Worm (Caenorhabditis elegans) whole organism, L4 larva: Measurements from ENCODE around the gene srab-8.

ENCODE experiments used
- D1046.2 ChIP-seq: fragments of 200-800 bp; sonication (Bioruptor generic); IDR thresholded peaks from 2 replicates; pipeline ENCODE4 v1.3.6; 2022; ENCODE audit warnings: missing genetic modification characterization, missing compliant biosample characterization
- F26F4.8 ChIP-seq: fragments of 200-800 bp; sonication (Bioruptor generic); conservative IDR thresholded peaks from 2 replicates; pipeline ENCODE4 v1.3.6; 2022; ENCODE audit warnings: missing genetic modification characterization, missing compliant biosample characterization
- F44E2.7 ChIP-seq: fragments of 200-800 bp; sonication (Bioruptor generic); IDR thresholded peaks from 2 replicates; pipeline ENCODE4 v2.1.2; 2022; ENCODE audit warnings: missing genetic modification characterization, missing compliant biosample characterization
- F49E8.2 ChIP-seq: sonication (generic microtip); optimal IDR thresholded peaks from 2 replicates; lab custom pipeline; 2016; ENCODE audit warnings: missing compliant biosample characterization, mild to moderate bottlenecking, missing genetic modification characterization, borderline replicate concordance
- T20F7.1 ChIP-seq: fragments of 200-800 bp; sonication (Bioruptor generic); optimal IDR thresholded peaks from 2 replicates; lab custom pipeline; 2018; ENCODE audit warnings: mild to moderate bottlenecking, missing genetic modification characterization, missing compliant biosample characterization
- Y105C5A.15 ChIP-seq: fragments of 200-800 bp; sonication (Bioruptor generic); IDR thresholded peaks from 2 replicates; pipeline ENCODE4 v1.3.6; 2022; ENCODE audit warnings: missing genetic modification characterization, missing compliant biosample characterization
- Y48G9A.11 ChIP-seq: fragments of 200-800 bp; sonication (Bioruptor generic); IDR thresholded peaks from 2 replicates; pipeline ENCODE4 v1.3.6; 2022; ENCODE audit warnings: missing genetic modification reagents, missing genetic modification characterization, missing compliant biosample characterization
- Y75B8A.6 ChIP-seq: fragments of 200-800 bp; sonication (Bioruptor generic); IDR thresholded peaks from 2 replicates; pipeline ENCODE4 v1.3.6; 2022; ENCODE audit warnings: missing genetic modification reagents, missing genetic modification characterization, missing compliant biosample characterization
- ZK337.2 ChIP-seq: fragments of 200-800 bp; sonication (Bioruptor generic); IDR thresholded peaks from 2 replicates; pipeline ENCODE4 v1.3.6; 2022; ENCODE audit warnings: missing genetic modification reagents, missing genetic modification characterization, missing compliant biosample characterization
- aha-1 ChIP-seq: fragments of 150-350 bp; peaks from one replicate; lab custom pipeline; 2014; ENCODE audit warnings: missing biosample characterization, missing genetic modification characterization
- attf-4 ChIP-seq: sonication (generic microtip); optimal IDR thresholded peaks from 3 replicates; lab custom pipeline; 2017; ENCODE audit warnings: missing biosample characterization, missing genetic modification characterization
- ctbp-1 ChIP-seq: fragments of 200-800 bp; sonication (Bioruptor generic); IDR thresholded peaks from 2 replicates; pipeline ENCODE4 v1.3.6; 2022; ENCODE audit warnings: missing genetic modification reagents, missing genetic modification characterization, missing compliant biosample characterization
- daf-19 ChIP-seq: fragments of 200-800 bp; sonication (Bioruptor generic); conservative IDR thresholded peaks from 2 replicates; pipeline ENCODE4 v1.3.6; 2022; ENCODE audit warnings: missing genetic modification characterization, missing compliant biosample characterization
- dmd-8 ChIP-seq: fragments of 200-800 bp; sonication (Bioruptor generic); IDR thresholded peaks from 2 replicates; pipeline ENCODE4 v1.3.6; 2022; ENCODE audit warnings: missing genetic modification characterization, missing compliant biosample characterization
- dpl-1 ChIP-seq: fragments of 150-350 bp; optimal IDR thresholded peaks from 2 replicates; lab custom pipeline; 2014; ENCODE audit warnings: missing biosample characterization, missing genetic modification reagents, missing genetic modification characterization
- duxl-1 ChIP-seq: sonication (generic microtip); optimal IDR thresholded peaks from 2 replicates; lab custom pipeline; 2016; ENCODE audit warnings: mild to moderate bottlenecking, missing genetic modification characterization, moderate library complexity, missing compliant biosample characterization; ENCODE audit not compliant: poor library complexity
- dve-1 ChIP-seq: sonication (generic microtip); optimal IDR thresholded peaks from 2 replicates; lab custom pipeline; 2017; ENCODE audit warnings: antibody characterized with exemption, mild to moderate bottlenecking, missing genetic modification characterization, missing compliant biosample characterization; ENCODE audit not compliant: insufficient read depth
- egl-43 ChIP-seq: fragments of 200-800 bp; sonication (Bioruptor generic); IDR thresholded peaks from 2 replicates; pipeline ENCODE4 v1.3.6; 2022; ENCODE audit warnings: missing genetic modification reagents, missing genetic modification characterization, missing compliant biosample characterization
- fkh-10 ChIP-seq: fragments of 150-350 bp; optimal IDR thresholded peaks from 2 replicates; lab custom pipeline; 2014; ENCODE audit warnings: missing biosample characterization, missing genetic modification reagents, missing genetic modification characterization
- fos-1 ChIP-seq: fragments of 150-350 bp; optimal IDR thresholded peaks from 2 replicates; lab custom pipeline; 2014; ENCODE audit warnings: missing biosample characterization, missing genetic modification characterization
- hif-1 ChIP-seq, 2 experiments: sonication (generic microtip); optimal IDR thresholded peaks; 2 replicates each; lab custom pipeline; 2016 to 2017; ENCODE audit warnings: missing compliant biosample characterization in 2 of 2, missing genetic modification characterization in 2 of 2, missing genetic modification reagents in 2 of 2, missing genotype in 2 of 2, mild to moderate bottlenecking in 1 of 2
- hlh-11 ChIP-seq: fragments of 200-800 bp; sonication (Bioruptor generic); optimal IDR thresholded peaks from 2 replicates; lab custom pipeline; 2018; ENCODE audit warnings: mild to moderate bottlenecking, missing genetic modification characterization, missing compliant biosample characterization
- jun-1 ChIP-seq: fragments of 150-350 bp; optimal IDR thresholded peaks from 2 replicates; lab custom pipeline; 2014; ENCODE audit warnings: missing biosample characterization, missing genetic modification reagents, missing genetic modification characterization
- lin-13 ChIP-seq: fragments of 150-350 bp; optimal IDR thresholded peaks from 2 replicates; lab custom pipeline; 2014; ENCODE audit warnings: missing biosample characterization, missing genetic modification reagents, missing genetic modification characterization
- lin-39 ChIP-seq: fragments of 150-350 bp; optimal IDR thresholded peaks from 2 replicates; lab custom pipeline; 2014; ENCODE audit warnings: missing biosample characterization, missing genetic modification reagents, missing genetic modification characterization
- lir-3 ChIP-seq: sonication (generic microtip); optimal IDR thresholded peaks from 2 replicates; lab custom pipeline; 2016; ENCODE audit warnings: mild to moderate bottlenecking, missing genetic modification characterization, missing compliant biosample characterization
- mdt-29 ChIP-seq: fragments of 200-800 bp; sonication (Bioruptor generic); IDR thresholded peaks from 2 replicates; pipeline ENCODE4 v1.3.6; 2022; ENCODE audit warnings: missing genetic modification reagents, missing genetic modification characterization, missing compliant biosample characterization
- mxl-2 ChIP-seq: fragments of 200-800 bp; sonication (Bioruptor generic); conservative IDR thresholded peaks from 2 replicates; pipeline ENCODE4 v1.3.6; 2022; ENCODE audit warnings: missing genetic modification reagents, missing genetic modification characterization, missing compliant biosample characterization
- nhr-42 ChIP-seq: fragments of 200-800 bp; sonication (Bioruptor generic); IDR thresholded peaks from 2 replicates; pipeline ENCODE4 v1.3.6; 2022; ENCODE audit warnings: missing genetic modification characterization, missing compliant biosample characterization
- nhr-48 ChIP-seq: sonication (generic microtip); optimal IDR thresholded peaks from 2 replicates; lab custom pipeline; 2016; ENCODE audit warnings: mild to moderate bottlenecking, missing genetic modification characterization, missing compliant biosample characterization
- nhr-76 ChIP-seq: fragments of 150-350 bp; optimal IDR thresholded peaks from 2 replicates; lab custom pipeline; 2014; ENCODE audit warnings: missing biosample characterization, missing genetic modification characterization
- rbr-2 ChIP-seq: sonication (generic microtip); optimal IDR thresholded peaks from 2 replicates; lab custom pipeline; 2016; ENCODE audit warnings: missing genotype, missing genetic modification characterization, missing compliant biosample characterization
- set-16 ChIP-seq: fragments of 200-800 bp; sonication (Bioruptor generic); IDR thresholded peaks from 2 replicates; pipeline ENCODE4 v1.3.6; 2022; ENCODE audit warnings: missing genetic modification reagents, missing genetic modification characterization, missing compliant biosample characterization
- skn-1 ChIP-seq: fragments of 150-350 bp; optimal IDR thresholded peaks from 2 replicates; lab custom pipeline; 2014; ENCODE audit warnings: missing biosample characterization, missing genetic modification characterization
- snpc-1.2 ChIP-seq: fragments of 200-800 bp; sonication (Bioruptor generic); IDR thresholded peaks from 2 replicates; pipeline ENCODE4 v1.3.6; 2022; ENCODE audit warnings: missing genetic modification reagents, missing genetic modification characterization, missing compliant biosample characterization
- spr-1 ChIP-seq: sonication (generic microtip); optimal IDR thresholded peaks from 2 replicates; lab custom pipeline; 2016; ENCODE audit warnings: mild to moderate bottlenecking, missing genetic modification characterization, missing compliant biosample characterization
- spr-3 ChIP-seq: fragments of 200-800 bp; sonication (Bioruptor generic); optimal IDR thresholded peaks from 2 replicates; lab custom pipeline; 2018; ENCODE audit warnings: mild to moderate bottlenecking, missing genetic modification characterization, missing compliant biosample characterization
- tra-1 ChIP-seq: fragments of 200-800 bp; sonication (Bioruptor generic); IDR thresholded peaks from 2 replicates; pipeline ENCODE4 v1.3.6; 2022; ENCODE audit warnings: missing genetic modification reagents, missing genetic modification characterization, missing compliant biosample characterization
- unc-62 ChIP-seq, 3 experiments: fragments of 150-350 bp in 1 of 3; sonication (generic microtip); optimal IDR thresholded peaks in 2 of 3; peaks in 1 of 3; 1 replicate in 1 of 3; 2 replicates in 2 of 3; lab custom pipeline; 2014 to 2017; ENCODE audit warnings: missing biosample characterization in 3 of 3, missing genetic modification characterization in 3 of 3, missing genetic modification reagents in 3 of 3, missing genotype in 1 of 3
- zfp-3 ChIP-seq: fragments of 200-800 bp; sonication (Bioruptor generic); conservative IDR thresholded peaks from 2 replicates; pipeline ENCODE4 v1.3.6; 2022; ENCODE audit warnings: missing genetic modification reagents, missing genetic modification characterization, missing compliant biosample characterization
- zip-2 ChIP-seq: fragments of 150-350 bp; optimal IDR thresholded peaks from 2 replicates; lab custom pipeline; 2014; ENCODE audit warnings: missing biosample characterization, missing genetic modification characterization

srab-8 gene

DNA sequence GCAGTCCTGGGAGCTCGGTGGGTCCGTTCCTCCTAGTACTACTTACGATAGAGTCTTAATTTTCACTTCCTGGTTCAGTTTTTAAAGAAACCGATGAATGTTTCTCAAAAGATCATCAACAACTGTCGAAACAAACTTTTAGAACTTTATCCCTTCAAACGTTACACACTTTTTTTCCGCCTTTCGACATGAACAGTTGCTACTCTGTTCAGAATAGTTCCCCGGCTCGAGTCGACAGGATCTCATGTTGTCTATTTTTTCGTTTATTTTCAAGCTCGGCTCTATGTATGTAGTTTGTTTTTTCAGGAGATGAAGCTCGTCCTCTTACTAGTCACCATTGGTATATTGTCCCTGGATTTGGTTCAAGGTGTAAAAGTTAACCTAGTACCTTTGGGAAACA is 19.5 kb upstream of the srab-8 start, which contains the start of gene exh-1:
Gene exh-1 (plus strand): TSS at position 301 of the 400 bp plus-strand sequence.
- TF ChIP-seq mxl-2 (GFP tag; lab: Robert Waterston, UW) = no peak
- TF ChIP-seq unc-62 (GFP tag; optimal IDR thresholded peaks at IDR 0.05 in 1 of 2; lab: Kevin White, UChicago) = peak in 1 of 2 experiments; percentile 78
- TF ChIP-seq unc-62 (tag; optimal IDR thresholded peaks at IDR 0.05; lab: Kevin White, UChicago) = no peak

ce11 chrV:3158379-3158778 is 17.9 kb upstream of the srab-8 start:
- peak; percentile 6 for TF ChIP-seq aha-1 (tag; lab: Kevin White, UChicago)
- TF ChIP-seq nhr-76 (tag; lab: Kevin White, UChicago) = no peak
- peak in 1 of 2 experiments; percentile 94 for TF ChIP-seq unc-62 (GFP tag; optimal IDR thresholded peaks at IDR 0.05 in 1 of 2; lab: Kevin White, UChicago)
- TF ChIP-seq unc-62 (tag; optimal IDR thresholded peaks at IDR 0.05; lab: Kevin White, UChicago) = no peak

ce11 chrV:3159252-3159651 is 17.0 kb upstream of the srab-8 start, which contains the start of gene C36C5.12:
Gene C36C5.12 (minus strand): TSS chrV:3159352.
- TF ChIP-seq snpc-1.2 (GFP tag; lab: Robert Waterston, UW) = no peak
- no peak for TF ChIP-seq zfp-3
- no peak for TF ChIP-seq D1046.2 (GFP tag; lab: Robert Waterston, UW)
- no peak for TF ChIP-seq F44E2.7
- no peak for TF ChIP-seq daf-19 (GFP tag; lab: Robert Waterston, UW)
- no peak for TF ChIP-seq dmd-8
- TF ChIP-seq jun-1 (tag; lab: Kevin White, UChicago) = no peak
- no peak for TF ChIP-seq attf-4 (tag; lab: Kevin White, UChicago)
- no peak for TF ChIP-seq hlh-11
- no peak for TF ChIP-seq dve-1 (tag; lab: Kevin White, UChicago)
- no peak for TF ChIP-seq lin-13 (GFP tag; lab: Kevin White, UChicago)
- no peak for TF ChIP-seq fos-1 (tag; lab: Kevin White, UChicago)
- no peak for TF ChIP-seq T20F7.1 (GFP tag; lab: Kevin White, UChicago)
- TF ChIP-seq spr-3 (GFP tag; lab: Kevin White, UChicago) = no peak
- TF ChIP-seq mxl-2 (GFP tag; lab: Robert Waterston, UW) = no peak

DNA sequence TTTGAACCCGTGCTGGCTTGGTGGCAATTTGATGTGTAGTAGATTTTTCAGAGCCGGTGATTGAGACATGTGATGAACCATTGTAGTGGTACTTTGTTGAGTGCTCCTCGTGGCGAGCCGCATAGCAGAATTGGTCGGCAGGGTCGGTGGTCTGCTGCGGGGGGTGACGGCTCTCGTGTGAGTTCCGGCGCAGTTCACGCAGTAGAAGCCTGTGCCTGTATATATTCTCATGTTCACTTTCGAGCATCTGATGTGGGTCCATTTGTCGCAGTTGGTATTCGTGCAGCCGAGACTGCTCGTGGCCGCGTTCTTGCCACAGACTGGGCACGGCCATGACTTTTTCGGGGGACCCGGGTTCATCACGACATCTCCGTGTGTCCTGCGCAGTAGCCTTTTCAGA is 14.0 kb upstream of the srab-8 start:
- TF ChIP-seq F44E2.7 (no peak), dpl-1 (GFP tag; lab: Kevin White, UChicago) (no peak), set-16 (GFP tag; lab: Robert Waterston, UW) (peak; percentile 62), nhr-48 (tag; lab: Kevin White, UChicago) (no peak), dve-1 (tag; lab: Kevin White, UChicago) (no peak), Y48G9A.11 (no peak), spr-3 (GFP tag; lab: Kevin White, UChicago) (no peak), fkh-10 (GFP tag; lab: Kevin White, UChicago) (no peak)

DNA sequence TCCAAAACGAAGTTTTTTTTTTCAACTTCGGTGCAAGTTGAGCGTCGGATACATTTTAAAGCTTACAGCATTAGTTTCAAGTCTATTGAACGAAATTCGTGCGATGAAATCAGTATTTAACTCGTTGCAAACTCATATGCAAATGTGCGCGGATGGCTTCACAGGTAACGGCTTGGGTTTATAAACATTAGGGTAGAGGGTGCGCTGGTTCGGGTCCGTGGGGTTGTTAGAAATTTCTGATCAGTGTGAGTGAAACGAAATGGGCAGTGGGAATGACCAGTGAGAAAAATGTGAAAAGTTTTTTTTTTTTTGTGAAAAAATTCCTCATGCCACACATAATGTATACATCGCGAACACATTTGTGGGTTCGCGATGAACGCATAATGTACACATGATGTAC is 13.1 kb upstream of the srab-8 start:
- TF ChIP-seq snpc-1.2 (GFP tag; lab: Robert Waterston, UW) (peak; percentile 86), skn-1 (no peak), F26F4.8 (GFP tag; lab: Robert Waterston, UW) (peak; percentile 71; the same call in 1 of the 2 replicates), spr-1 (tag; lab: Kevin White, UChicago) (no peak), lir-3 (tag; lab: Kevin White, UChicago) (no peak), ctbp-1 (peak; percentile 47; the same call in 1 of the 2 replicates), F44E2.7 (no peak), fkh-10 (GFP tag; lab: Kevin White, UChicago) (no peak), F49E8.2 (tag; lab: Kevin White, UChicago) (peak; percentile 66), tra-1 (GFP tag; lab: Robert Waterston, UW) (0 out of 2 replicates have a peak, but pooled peaks have one; percentile 52), Y75B8A.6 (GFP tag; lab: Robert Waterston, UW) (0 out of 2 replicates have a peak, but pooled peaks have one; percentile 14), zfp-3 (no peak), mdt-29 (GFP tag; lab: Robert Waterston, UW) (peak; percentile 34; the same call in 1 of the 2 replicates), egl-43 (peak; percentile 80), dve-1 (tag; lab: Kevin White, UChicago) (no peak), Y48G9A.11 (peak; percentile 61), rbr-2 (no peak), zip-2 (no peak), D1046.2 (GFP tag; lab: Robert Waterston, UW) (peak; percentile 58; the same call in 1 of the 2 replicates), hif-1 (tag; optimal IDR thresholded peaks at IDR 0.05; lab: Kevin White, UChicago) (no peak), nhr-42 (GFP tag; lab: Robert Waterston, UW) (no peak), lin-39 (no peak), Y105C5A.15 (GFP tag; lab: Robert Waterston, UW) (no peak), ZK337.2 (GFP tag; lab: Robert Waterston, UW) (no peak), duxl-1 (tag; lab: Kevin White, UChicago) (no peak)
